Fruit fly (Drosophila melanogaster) whole organism, embryonic: ENCODE results near the gene Cog3.

Source experiments
- Ada2b ChIP-seq: fragments of 200-800 bp; sonication (Bioruptor generic); IDR thresholded peaks from 2 replicates; pipeline ENCODE4 v1.3.6; 2022; ENCODE audit warnings: missing biosample characterization, missing genetic modification characterization
- Antp ChIP-seq: fragments of 200-800 bp; sonication (Bioruptor generic); optimal IDR thresholded peaks from 3 replicates; lab custom pipeline; 2016; ENCODE audit warnings: missing biosample characterization, missing genetic modification characterization
- Awh ChIP-seq: fragments of 200-800 bp; sonication (Bioruptor generic); IDR thresholded peaks from 2 replicates; pipeline ENCODE4, ENCODE4 v1.3.6; 2022; ENCODE audit warnings: missing biosample characterization, missing genetic modification characterization
- B-H1 ChIP-seq: fragments of 200-800 bp; sonication (Bioruptor generic); IDR thresholded peaks from 3 replicates; pipeline ENCODE4 v1.3.6; 2022; ENCODE audit warnings: missing biosample characterization, missing genetic modification characterization
- Bgb ChIP-seq: fragments of 200-800 bp; sonication (Bioruptor generic); IDR thresholded peaks from 2 replicates; pipeline ENCODE4 v1.3.6; 2022; ENCODE audit warnings: missing biosample characterization, missing genetic modification characterization; ENCODE audit not compliant: partially characterized antibody
- CG11085 ChIP-seq: fragments of 200-800 bp; sonication (Bioruptor generic); IDR thresholded peaks from 2 replicates; pipeline ENCODE4 v1.3.6; 2022; ENCODE audit warnings: missing biosample characterization, missing genetic modification characterization
- CG11093 ChIP-seq: fragments of 200-800 bp; sonication (Bioruptor generic); IDR thresholded peaks from 3 replicates; pipeline ENCODE4 v1.3.6; 2022; ENCODE audit warnings: missing biosample characterization, missing genetic modification characterization
- CG11247 ChIP-seq: fragments of 200-800 bp; sonication (Bioruptor generic); IDR thresholded peaks from 2 replicates; pipeline ENCODE4 v1.3.6; 2022; ENCODE audit warnings: missing biosample characterization, missing genetic modification characterization
- CG12659 ChIP-seq: fragments of 200-800 bp; sonication (Bioruptor generic); optimal IDR thresholded peaks from 3 replicates; lab custom pipeline; 2017; ENCODE audit warnings: mild to moderate bottlenecking, missing biosample characterization, missing genetic modification reagents, missing genetic modification characterization
- CG13424 ChIP-seq: fragments of 200-800 bp; sonication (Bioruptor generic); optimal IDR thresholded peaks from 2 replicates; lab custom pipeline; 2019; ENCODE audit warnings: missing biosample characterization, mild to moderate bottlenecking, missing genetic modification characterization, moderate library complexity
- CG14965 ChIP-seq: fragments of 200-800 bp; sonication (Bioruptor generic); optimal IDR thresholded peaks from 2 replicates; lab custom pipeline; 2016; ENCODE audit warnings: missing biosample characterization, missing genetic modification characterization, borderline replicate concordance
- CG15479 ChIP-seq: fragments of 200-800 bp; sonication (Bioruptor generic); optimal IDR thresholded peaks from 3 replicates; lab custom pipeline; 2019; ENCODE audit warnings: missing biosample characterization, mild to moderate bottlenecking, missing genetic modification characterization, moderate library complexity
- CG15696 ChIP-seq: fragments of 200-800 bp; sonication (Bioruptor generic); optimal IDR thresholded peaks from 2 replicates; lab custom pipeline; 2019; ENCODE audit warnings: missing biosample characterization, mild to moderate bottlenecking, missing genetic modification characterization, moderate library complexity
- CG1603 ChIP-seq: fragments of 200-800 bp; sonication (Bioruptor generic); optimal IDR thresholded peaks from 2 replicates; lab custom pipeline; 2019; ENCODE audit warnings: missing biosample characterization, mild to moderate bottlenecking, missing genetic modification characterization, moderate library complexity
- CG18619 ChIP-seq: fragments of 200-800 bp; sonication (Bioruptor generic); optimal IDR thresholded peaks from 3 replicates; lab custom pipeline; 2017; ENCODE audit warnings: missing biosample characterization, mild to moderate bottlenecking, missing genetic modification characterization
- CG4404 ChIP-seq: fragments of 200-800 bp; sonication (Bioruptor generic); IDR thresholded peaks from 2 replicates; pipeline ENCODE4 v1.3.6; 2022; ENCODE audit warnings: missing biosample characterization, missing genetic modification characterization
- CG4730 ChIP-seq: fragments of 200-800 bp; sonication (Bioruptor generic); IDR thresholded peaks from 2 replicates; pipeline ENCODE4 v1.3.6; 2022; ENCODE audit warnings: missing biosample characterization, missing genetic modification characterization
- CG5245 ChIP-seq: fragments of 200-800 bp; sonication (Bioruptor generic); optimal IDR thresholded peaks from 3 replicates; lab custom pipeline; 2016; ENCODE audit warnings: missing biosample characterization, missing genetic modification characterization
- CG6254 ChIP-seq: fragments of 200-800 bp; sonication (Bioruptor generic); optimal IDR thresholded peaks from 3 replicates; lab custom pipeline; 2017; ENCODE audit warnings: mild to moderate bottlenecking, missing biosample characterization, missing genetic modification reagents, missing genetic modification characterization
- CG7928 ChIP-seq: fragments of 200-800 bp; sonication (Bioruptor generic); optimal IDR thresholded peaks from 2 replicates; lab custom pipeline; 2017; ENCODE audit warnings: missing biosample characterization, mild to moderate bottlenecking, missing genetic modification characterization
- CG8290 ChIP-seq, 3 experiments: fragments of 200-800 bp; sonication (Bioruptor generic); optimal IDR thresholded peaks; 2 replicates each; lab custom pipeline; 2016 to 2019; ENCODE audit warnings: missing biosample characterization in 3 of 3, missing genetic modification characterization in 3 of 3, mild to moderate bottlenecking in 2 of 3, moderate library complexity in 1 of 3
- CG8388 ChIP-seq: fragments of 200-800 bp; sonication (Bioruptor generic); optimal IDR thresholded peaks from 2 replicates; lab custom pipeline; 2019; ENCODE audit warnings: missing biosample characterization, mild to moderate bottlenecking, missing genetic modification characterization, moderate library complexity
- CG9609 ChIP-seq: fragments of 200-800 bp; sonication (Bioruptor generic); optimal IDR thresholded peaks from 3 replicates; lab custom pipeline; 2016; ENCODE audit warnings: missing biosample characterization, missing genetic modification characterization
- Camta ChIP-seq: fragments of 200-800 bp; sonication (Bioruptor generic); optimal IDR thresholded peaks from 2 replicates; lab custom pipeline; 2016; ENCODE audit warnings: missing biosample characterization, missing genetic modification characterization
- Chrac-16 ChIP-seq: fragments of 200-800 bp; sonication (Bioruptor generic); optimal IDR thresholded peaks from 3 replicates; lab custom pipeline; 2016; ENCODE audit warnings: missing biosample characterization, missing genetic modification characterization
- Dfd ChIP-seq, 2 experiments: fragments of >200 bp; optimal IDR thresholded peaks; 2 replicates each; lab custom pipeline; 2017; ENCODE audit warnings: missing biosample characterization in 2 of 2, missing genetic modification characterization in 2 of 2
- Dip2 ChIP-seq: fragments of 200-800 bp; sonication (Bioruptor generic); IDR thresholded peaks from 2 replicates; pipeline ENCODE4 v1.3.6; 2022; ENCODE audit warnings: missing biosample characterization, missing genetic modification characterization
- Fer3 ChIP-seq: fragments of 200-800 bp; sonication (Bioruptor generic); optimal IDR thresholded peaks from 2 replicates; lab custom pipeline; 2018; ENCODE audit warnings: missing biosample characterization, mild to moderate bottlenecking, missing genetic modification characterization, moderate library complexity
- HLH3B ChIP-seq: fragments of 200-800 bp; sonication (Bioruptor generic); IDR thresholded peaks from 2 replicates; pipeline ENCODE4 v1.3.6; 2022; ENCODE audit warnings: missing biosample characterization, missing genetic modification characterization
- HLH54F ChIP-seq: fragments of 200-800 bp; sonication (Bioruptor generic); optimal IDR thresholded peaks from 3 replicates; lab custom pipeline; 2016; ENCODE audit warnings: missing biosample characterization, missing genetic modification characterization
- Hey ChIP-seq: fragments of 200-800 bp; sonication (Bioruptor generic); optimal IDR thresholded peaks from 3 replicates; lab custom pipeline; 2018; ENCODE audit warnings: missing biosample characterization, mild to moderate bottlenecking, missing genetic modification characterization
- Jarid2 ChIP-seq: fragments of 200-800 bp; sonication (Bioruptor generic); optimal IDR thresholded peaks from 3 replicates; lab custom pipeline; 2017; ENCODE audit warnings: mild to moderate bottlenecking, missing biosample characterization, missing genetic modification reagents, missing genetic modification characterization
- NC2β ChIP-seq: fragments of 200-800 bp; sonication (Bioruptor generic); optimal IDR thresholded peaks from 2 replicates; lab custom pipeline; 2016; ENCODE audit warnings: missing biosample characterization, missing genetic modification characterization
- Nf-YA ChIP-seq: fragments of 200-800 bp; sonication (Bioruptor generic); IDR thresholded peaks from 2 replicates; pipeline ENCODE4 v1.3.6; 2022; ENCODE audit warnings: missing biosample characterization, missing genetic modification characterization
- Pdp1 ChIP-seq, 2 experiments: fragments of 200-800 bp; sonication (Bioruptor generic); optimal IDR thresholded peaks; 3 replicates each; lab custom pipeline; 2016; ENCODE audit warnings: missing biosample characterization in 2 of 2, missing genetic modification characterization in 2 of 2, mild to moderate bottlenecking in 1 of 2, moderate library complexity in 1 of 2
- Sin3A ChIP-seq: fragments of >200 bp; optimal IDR thresholded peaks from 2 replicates; lab custom pipeline; 2018
- TFAM ChIP-seq: fragments of 200-800 bp; sonication (Bioruptor generic); optimal IDR thresholded peaks from 2 replicates; lab custom pipeline; 2017; ENCODE audit warnings: missing biosample characterization, missing genetic modification characterization, inconsistent platforms
- Vsx1 ChIP-seq: fragments of 200-800 bp; sonication (Bioruptor generic); optimal IDR thresholded peaks from 2 replicates; lab custom pipeline; 2017; ENCODE audit warnings: missing biosample characterization, mild to moderate bottlenecking, missing genetic modification characterization, missing genetic modification reagents
- chm ChIP-seq: fragments of 200-800 bp; sonication (Bioruptor generic); IDR thresholded peaks from 2 replicates; pipeline ENCODE4 v1.3.6; 2022; ENCODE audit warnings: missing biosample characterization, missing genetic modification characterization
- da ChIP-seq: fragments of 200-800 bp; sonication (Bioruptor generic); optimal IDR thresholded peaks from 2 replicates; lab custom pipeline; 2016; ENCODE audit warnings: missing biosample characterization, missing genetic modification characterization
- dati ChIP-seq: fragments of 200-800 bp; sonication (Bioruptor generic); IDR thresholded peaks from 2 replicates; pipeline ENCODE4 v1.3.6; 2022; ENCODE audit warnings: missing biosample characterization, missing genetic modification characterization
- fd96Cb ChIP-seq: fragments of 200-800 bp; sonication (Bioruptor generic); optimal IDR thresholded peaks from 2 replicates; lab custom pipeline; 2018; ENCODE audit warnings: missing biosample characterization, mild to moderate bottlenecking, missing genetic modification characterization, moderate library complexity
- org-1 ChIP-seq: fragments of 200-800 bp; sonication (Bioruptor generic); optimal IDR thresholded peaks from 2 replicates; lab custom pipeline; 2017; ENCODE audit warnings: missing biosample characterization, missing genetic modification characterization
- repo ChIP-seq: fragments of 200-800 bp; sonication (Bioruptor generic); optimal IDR thresholded peaks from 2 replicates; lab custom pipeline; 2016; ENCODE audit warnings: missing biosample characterization, missing genetic modification characterization
- slbo ChIP-seq: fragments of 200-800 bp; sonication (Bioruptor generic); IDR thresholded peaks from 2 replicates; pipeline ENCODE4 v1.3.6; 2022; ENCODE audit warnings: missing biosample characterization, missing genetic modification characterization
- slou ChIP-seq: fragments of 200-800 bp; sonication (Bioruptor generic); optimal IDR thresholded peaks from 3 replicates; lab custom pipeline; 2016; ENCODE audit warnings: missing biosample characterization, missing genetic modification characterization
- sob ChIP-seq: fragments of 200-800 bp; sonication (Bioruptor generic); IDR thresholded peaks from 2 replicates; pipeline ENCODE4 v1.3.6; 2022; ENCODE audit warnings: missing biosample characterization, missing genetic modification characterization
- tna ChIP-seq: fragments of 200-800 bp; sonication (Bioruptor generic); IDR thresholded peaks from 2 replicates; pipeline ENCODE4 v1.3.6; 2022; ENCODE audit warnings: missing biosample characterization, missing genetic modification characterization; ENCODE audit not compliant: partially characterized antibody
- ttk ChIP-seq: fragments of 200-800 bp; sonication (Bioruptor generic); IDR thresholded peaks from 2 replicates; pipeline ENCODE4 v2.1.2; 2022; ENCODE audit warnings: missing biosample characterization, missing genetic modification characterization
- z ChIP-seq: fragments of 200-800 bp; sonication (Bioruptor generic); IDR thresholded peaks from 3 replicates; pipeline ENCODE4 v1.3.6; 2022; ENCODE audit warnings: missing biosample characterization, missing genetic modification characterization
- zfh1 ChIP-seq: fragments of 200-800 bp; sonication (Bioruptor generic); IDR thresholded peaks from 3 replicates; pipeline ENCODE4 v1.3.6; 2022; ENCODE audit warnings: missing biosample characterization, missing genetic modification characterization

Gene Cog3

DNA sequence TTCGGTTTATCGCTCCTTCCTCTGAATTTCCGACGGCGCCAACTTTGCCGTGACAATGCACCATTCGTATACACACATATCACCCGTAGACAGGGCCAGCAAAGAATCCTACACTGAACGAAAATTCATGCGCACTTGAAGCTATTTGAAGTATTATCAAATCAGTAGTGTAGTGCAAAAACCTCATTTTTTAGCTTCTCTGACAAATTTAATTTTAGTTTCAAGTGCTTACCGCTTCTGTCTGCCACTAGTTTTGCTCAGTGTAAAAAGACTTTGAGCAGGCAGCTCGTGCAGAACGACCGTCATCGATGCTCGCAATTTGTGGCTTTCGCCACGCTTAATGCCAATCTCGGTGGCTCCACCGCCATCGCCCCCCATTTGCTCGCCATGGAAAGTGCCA, 12.1 kb downstream of the Cog3 start:
- no peak for TF ChIP-seq CG4730 (GFP tag; lab: Robert Waterston, UW)
- TF ChIP-seq ttk (GFP tag; lab: Robert Waterston, UW), result peak; percentile 41; the same call in 1 of the 2 replicates
- peak; percentile 73 for TF ChIP-seq Ada2b (GFP tag; lab: Robert Waterston, UW)
- TF ChIP-seq Fer3 (tag; lab: Kevin White, UChicago), result peak; percentile 18
- peak; percentile 16 for TF ChIP-seq org-1 (GFP tag; lab: Kevin White, UChicago)
- TF ChIP-seq slbo (GFP tag; lab: Robert Waterston, UW), result peak; percentile 9; the same call in 1 of the 2 replicates
- no peak for TF ChIP-seq z (GFP tag; lab: Robert Waterston, UW)
- TF ChIP-seq CG12659 (GFP tag; lab: Kevin White, UChicago), result peak; percentile 15
- peak; percentile 8 for TF ChIP-seq NC2β
- TF ChIP-seq CG15479 (GFP tag; lab: Kevin White, UChicago), result no peak
- peak; percentile 16 for TF ChIP-seq CG13424
- no peak for TF ChIP-seq CG14965
- TF ChIP-seq sob, result peak; percentile 66
- 0 out of 2 replicates have a peak, but pooled peaks have one; percentile 21 for TF ChIP-seq Awh (GFP tag; lab: Robert Waterston, UW)
- no peak for TF ChIP-seq CG18619 (GFP tag; lab: Kevin White, UChicago)
- no peak for TF ChIP-seq Vsx1 (GFP tag; lab: Kevin White, UChicago)
- peak; percentile 21 for TF ChIP-seq Camta (GFP tag; lab: Kevin White, UChicago)
- TF ChIP-seq CG11085 (GFP tag; lab: Robert Waterston, UW), result 0 out of 2 replicates have a peak, but pooled peaks have one; percentile 34
- peak; percentile 25 to 30 for TF ChIP-seq Pdp1 (GFP tag; optimal IDR thresholded peaks at IDR 0.05; lab: Kevin White, UChicago)
- peak; percentile 27; the same call in 1 of the 3 replicates for TF ChIP-seq B-H1
- peak; percentile 49; the same call in 1 of the 2 replicates for TF ChIP-seq HLH3B (GFP tag; lab: Robert Waterston, UW)
- TF ChIP-seq CG8290 (GFP tag; optimal IDR thresholded peaks at IDR 0.05; lab: Kevin White, UChicago), result no peak
- TF ChIP-seq CG8290 (tag; optimal IDR thresholded peaks at IDR 0.05; lab: Kevin White, UChicago), result no peak
- TF ChIP-seq Antp (GFP tag; lab: Kevin White, UChicago), result peak; percentile 63
- TF ChIP-seq CG9609 (GFP tag; lab: Kevin White, UChicago), result peak; percentile 52
- no peak for TF ChIP-seq CG8388 (GFP tag; lab: Kevin White, UChicago)
- TF ChIP-seq CG11093 (GFP tag; lab: Robert Waterston, UW), result no peak
- no peak for TF ChIP-seq CG15696
- no peak for TF ChIP-seq tna (GFP tag; lab: Robert Waterston, UW)
- TF ChIP-seq CG5245 (GFP tag; lab: Kevin White, UChicago), result peak; percentile 46
- TF ChIP-seq Nf-YA, result peak; percentile 38; the same call in 1 of the 2 replicates
- TF ChIP-seq Chrac-16 (GFP tag; lab: Kevin White, UChicago), result peak; percentile 14
- no peak for TF ChIP-seq dati (GFP tag; lab: Robert Waterston, UW)
- peak; percentile 55; the same call in 2 of the 3 replicates for TF ChIP-seq zfh1
- peak; percentile 72 for TF ChIP-seq CG1603
- no peak for TF ChIP-seq slou
- no peak for TF ChIP-seq Dfd (GFP tag; optimal IDR thresholded peaks at IDR 0.05; lab: Kevin White, UChicago)
- peak; percentile 9 for TF ChIP-seq HLH54F (GFP tag; lab: Kevin White, UChicago)
- peak; percentile 33; the same call in 1 of the 2 replicates for TF ChIP-seq CG11247 (GFP tag; lab: Robert Waterston, UW)
- 0 out of 2 replicates have a peak, but pooled peaks have one; percentile 44 for TF ChIP-seq chm (GFP tag; lab: Robert Waterston, UW)
- no peak for TF ChIP-seq Jarid2
- no peak for TF ChIP-seq CG6254 (GFP tag; lab: Kevin White, UChicago)
- TF ChIP-seq Dip2 (GFP tag; lab: Robert Waterston, UW), result no peak
- TF ChIP-seq CG7928 (GFP tag; lab: Kevin White, UChicago), result no peak
- TF ChIP-seq Bgb (GFP tag; lab: Robert Waterston, UW), result no peak
- TF ChIP-seq TFAM (GFP tag; lab: Kevin White, UChicago), result no peak
- no peak for TF ChIP-seq Hey (tag; lab: Kevin White, UChicago)
- TF ChIP-seq Sin3A (lab: Kevin White, UChicago), result no peak
- peak; percentile 7 for TF ChIP-seq repo (GFP tag; lab: Kevin White, UChicago)
- TF ChIP-seq da, result no peak
- TF ChIP-seq fd96Cb (tag; lab: Kevin White, UChicago), result peak; percentile 41
- TF ChIP-seq CG4404 (GFP tag; lab: Robert Waterston, UW), result peak; percentile 7; the same call in 1 of the 2 replicates
